Worm (Caenorhabditis elegans) whole organism, L4 larva: ENCODE measurements around the gene crn-5.
A peak's percentile ranks its signal among the peaks of the same experiment; 100 is the strongest.

Experiments used
- F10B5.3 ChIP-seq: sonication (generic microtip); optimal IDR thresholded peaks from 2 replicates; lab custom pipeline; 2016; ENCODE audit warnings: mild to moderate bottlenecking, missing genetic modification characterization, missing compliant biosample characterization
- F49E8.2 ChIP-seq: sonication (generic microtip); optimal IDR thresholded peaks from 2 replicates; lab custom pipeline; 2016; ENCODE audit warnings: missing compliant biosample characterization, mild to moderate bottlenecking, missing genetic modification characterization, borderline replicate concordance
- R02D3.7 ChIP-seq: fragments of 150-350 bp; sonication (generic microtip); optimal IDR thresholded peaks from 3 replicates; lab custom pipeline; 2014; ENCODE audit warnings: missing biosample characterization, missing genetic modification characterization
- T20F7.1 ChIP-seq: fragments of 200-800 bp; sonication (Bioruptor generic); optimal IDR thresholded peaks from 2 replicates; lab custom pipeline; 2018; ENCODE audit warnings: mild to moderate bottlenecking, missing genetic modification characterization, missing compliant biosample characterization
- T26A8.4 ChIP-seq: fragments of 200-800 bp; sonication (Bioruptor generic); IDR thresholded peaks from 2 replicates; pipeline ENCODE4 v1.3.6; 2022; ENCODE audit warnings: missing genetic modification characterization, missing compliant biosample characterization
- Y48G9A.11 ChIP-seq: fragments of 200-800 bp; sonication (Bioruptor generic); IDR thresholded peaks from 2 replicates; pipeline ENCODE4 v1.3.6; 2022; ENCODE audit warnings: missing genetic modification reagents, missing genetic modification characterization, missing compliant biosample characterization
- Y75B8A.6 ChIP-seq: fragments of 200-800 bp; sonication (Bioruptor generic); IDR thresholded peaks from 2 replicates; pipeline ENCODE4 v1.3.6; 2022; ENCODE audit warnings: missing genetic modification reagents, missing genetic modification characterization, missing compliant biosample characterization
- ZK337.2 ChIP-seq: fragments of 200-800 bp; sonication (Bioruptor generic); IDR thresholded peaks from 2 replicates; pipeline ENCODE4 v1.3.6; 2022; ENCODE audit warnings: missing genetic modification reagents, missing genetic modification characterization, missing compliant biosample characterization
- attf-4 ChIP-seq: sonication (generic microtip); optimal IDR thresholded peaks from 3 replicates; lab custom pipeline; 2017; ENCODE audit warnings: missing biosample characterization, missing genetic modification characterization
- ceh-20 ChIP-seq: fragments of 200-800 bp; sonication (Bioruptor generic); IDR thresholded peaks from 2 replicates; pipeline ENCODE4 v1.3.6; 2022; ENCODE audit warnings: missing genetic modification reagents, missing genetic modification characterization, missing compliant biosample characterization
- ces-1 ChIP-seq: fragments of 150-350 bp; sonication (generic microtip); optimal IDR thresholded peaks from 4 replicates; lab custom pipeline; 2014; ENCODE audit warnings: missing biosample characterization, missing genetic modification reagents, missing genetic modification characterization
- cey-2 ChIP-seq: sonication (generic microtip); optimal IDR thresholded peaks from 3 replicates; lab custom pipeline; 2017; ENCODE audit warnings: missing genetic modification characterization, mild to moderate bottlenecking, missing compliant biosample characterization, antibody characterized with exemption, borderline replicate concordance; ENCODE audit not compliant: insufficient read depth
- ctbp-1 ChIP-seq: fragments of 200-800 bp; sonication (Bioruptor generic); IDR thresholded peaks from 2 replicates; pipeline ENCODE4 v1.3.6; 2022; ENCODE audit warnings: missing genetic modification reagents, missing genetic modification characterization, missing compliant biosample characterization
- dmd-9 ChIP-seq: fragments of 200-800 bp; sonication (Bioruptor generic); IDR thresholded peaks from 2 replicates; pipeline ENCODE4 v1.3.6; 2022; ENCODE audit warnings: missing genetic modification reagents, missing genetic modification characterization, missing compliant biosample characterization
- dpl-1 ChIP-seq: fragments of 150-350 bp; optimal IDR thresholded peaks from 2 replicates; lab custom pipeline; 2014; ENCODE audit warnings: missing biosample characterization, missing genetic modification reagents, missing genetic modification characterization
- egl-43 ChIP-seq: fragments of 200-800 bp; sonication (Bioruptor generic); IDR thresholded peaks from 2 replicates; pipeline ENCODE4 v1.3.6; 2022; ENCODE audit warnings: missing genetic modification reagents, missing genetic modification characterization, missing compliant biosample characterization
- fos-1 ChIP-seq: fragments of 150-350 bp; optimal IDR thresholded peaks from 2 replicates; lab custom pipeline; 2014; ENCODE audit warnings: missing biosample characterization, missing genetic modification characterization
- hmg-1.1 ChIP-seq: fragments of 200-800 bp; sonication (Bioruptor generic); IDR thresholded peaks from 2 replicates; pipeline ENCODE4 v1.3.6; 2022; ENCODE audit warnings: missing genetic modification reagents, missing genetic modification characterization, missing compliant biosample characterization
- jun-1 ChIP-seq: fragments of 150-350 bp; optimal IDR thresholded peaks from 2 replicates; lab custom pipeline; 2014; ENCODE audit warnings: missing biosample characterization, missing genetic modification reagents, missing genetic modification characterization
- lim-7 ChIP-seq: fragments of 200-800 bp; sonication (Bioruptor generic); IDR thresholded peaks from 2 replicates; pipeline ENCODE4 v1.3.6; 2022; ENCODE audit warnings: missing genetic modification characterization, missing compliant biosample characterization
- lin-13 ChIP-seq: fragments of 150-350 bp; optimal IDR thresholded peaks from 2 replicates; lab custom pipeline; 2014; ENCODE audit warnings: missing biosample characterization, missing genetic modification reagents, missing genetic modification characterization
- lin-39 ChIP-seq: fragments of 150-350 bp; optimal IDR thresholded peaks from 2 replicates; lab custom pipeline; 2014; ENCODE audit warnings: missing biosample characterization, missing genetic modification reagents, missing genetic modification characterization
- lsy-2 ChIP-seq, 2 experiments: fragments of 150-350 bp in 1 of 2; sonication (generic microtip) in 1 of 2; optimal IDR thresholded peaks; 2 replicates each; lab custom pipeline; 2014 to 2017; ENCODE audit warnings: missing biosample characterization in 2 of 2, missing genetic modification characterization in 2 of 2
- mdl-1 ChIP-seq, 2 experiments: fragments of 150-350 bp in 1 of 2; sonication (generic microtip) in 1 of 2; optimal IDR thresholded peaks; 2 replicates each; lab custom pipeline; 2014 to 2017; ENCODE audit warnings: missing biosample characterization in 2 of 2, missing genetic modification characterization in 2 of 2
- mdt-29 ChIP-seq: fragments of 200-800 bp; sonication (Bioruptor generic); IDR thresholded peaks from 2 replicates; pipeline ENCODE4 v1.3.6; 2022; ENCODE audit warnings: missing genetic modification reagents, missing genetic modification characterization, missing compliant biosample characterization
- mes-2 ChIP-seq: sonication (generic microtip); optimal IDR thresholded peaks from 2 replicates; lab custom pipeline; 2016; ENCODE audit warnings: missing genotype, mild to moderate bottlenecking, missing genetic modification characterization, missing compliant biosample characterization; ENCODE audit not compliant: poor library complexity, severe bottlenecking
- mxl-3 ChIP-seq: fragments of 200-800 bp; sonication (Bioruptor generic); optimal IDR thresholded peaks from 2 replicates; lab custom pipeline; 2018; ENCODE audit warnings: mild to moderate bottlenecking, missing genetic modification characterization, missing compliant biosample characterization
- nhr-10 ChIP-seq: fragments of 150-350 bp; optimal IDR thresholded peaks from 2 replicates; lab custom pipeline; 2014; ENCODE audit warnings: missing biosample characterization, missing genetic modification characterization
- nhr-102 ChIP-seq: sonication (generic microtip); optimal IDR thresholded peaks from 2 replicates; lab custom pipeline; 2016; ENCODE audit warnings: mild to moderate bottlenecking, missing genetic modification characterization, moderate library complexity, missing compliant biosample characterization
- nhr-111 ChIP-seq: fragments of 200-800 bp; sonication (Bioruptor generic); optimal IDR thresholded peaks from 2 replicates; lab custom pipeline; 2018; ENCODE audit warnings: mild to moderate bottlenecking, missing genetic modification characterization, missing compliant biosample characterization
- nhr-28 ChIP-seq: fragments of 150-350 bp; optimal IDR thresholded peaks from 2 replicates; lab custom pipeline; 2014; ENCODE audit warnings: missing biosample characterization, missing genetic modification characterization
- pha-4 ChIP-seq, 2 experiments: fragments of 150-350 bp in 1 of 2; fragments of 200-800 bp in 1 of 2; sonication (Bioruptor generic) in 1 of 2; IDR thresholded peaks in 1 of 2; optimal IDR thresholded peaks in 1 of 2; 2 replicates each; pipeline versions ENCODE4 v1.3.6 to Lab custom; 2014 to 2022; ENCODE audit warnings: missing genetic modification characterization in 2 of 2, missing genetic modification reagents in 2 of 2, missing biosample characterization in 1 of 2, missing compliant biosample characterization in 1 of 2
- rbr-2 ChIP-seq: sonication (generic microtip); optimal IDR thresholded peaks from 2 replicates; lab custom pipeline; 2016; ENCODE audit warnings: missing genotype, missing genetic modification characterization, missing compliant biosample characterization
- sdz-12 ChIP-seq: fragments of 200-800 bp; sonication (Bioruptor generic); optimal IDR thresholded peaks from 2 replicates; lab custom pipeline; 2018; ENCODE audit warnings: mild to moderate bottlenecking, missing genetic modification characterization, missing compliant biosample characterization
- unc-62 ChIP-seq, 3 experiments: fragments of 150-350 bp in 1 of 3; sonication (generic microtip); optimal IDR thresholded peaks in 2 of 3; peaks in 1 of 3; 1 replicate in 1 of 3; 2 replicates in 2 of 3; lab custom pipeline; 2014 to 2017; ENCODE audit warnings: missing biosample characterization in 3 of 3, missing genetic modification characterization in 3 of 3, missing genetic modification reagents in 3 of 3, missing genotype in 1 of 3
- zag-1 ChIP-seq: fragments of 150-350 bp; optimal IDR thresholded peaks from 2 replicates; lab custom pipeline; 2014; ENCODE audit warnings: missing biosample characterization, missing genetic modification characterization
- zip-11 ChIP-seq: fragments of 200-800 bp; sonication (Bioruptor generic); IDR thresholded peaks from 2 replicates; pipeline ENCODE4 v1.3.6; 2022; ENCODE audit warnings: missing genetic modification characterization, missing compliant biosample characterization
- ztf-11 ChIP-seq: fragments of 150-350 bp; optimal IDR thresholded peaks from 2 replicates; lab custom pipeline; 2014; ENCODE audit warnings: missing biosample characterization, missing genetic modification characterization
- ztf-7 ChIP-seq: fragments of 150-350 bp; optimal IDR thresholded peaks from 2 replicates; lab custom pipeline; 2014; ENCODE audit warnings: missing biosample characterization, missing genetic modification characterization

The crn-5 gene

DNA sequence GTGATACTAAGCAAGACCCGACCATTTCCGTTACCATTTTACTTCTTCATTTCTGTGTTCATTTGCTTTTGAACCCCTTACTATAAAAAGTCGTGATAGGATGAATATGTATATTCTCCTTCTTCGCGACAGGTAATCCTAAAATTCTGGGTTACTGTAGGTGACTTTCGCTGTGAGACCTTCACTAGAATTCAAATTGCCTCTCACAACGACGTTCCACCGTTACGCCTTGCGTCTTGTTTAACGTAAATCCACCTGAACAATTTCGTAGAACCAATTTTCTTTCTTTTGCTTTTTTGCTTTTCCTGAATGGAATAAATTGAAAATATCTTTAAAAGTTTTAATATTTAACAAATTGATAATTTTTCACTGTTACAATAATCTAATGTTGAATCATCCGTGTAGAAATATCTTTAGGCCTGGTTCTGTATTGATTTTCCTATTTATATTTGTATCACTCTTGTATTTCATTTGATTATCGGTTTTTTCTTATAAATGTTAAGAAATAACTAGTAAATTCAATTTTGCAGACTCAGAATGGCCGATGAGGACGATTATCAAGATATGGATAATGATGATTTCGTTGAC lies 13.6 kb upstream of the crn-5 start, which contains the start of gene rpb-6:
Gene rpb-6 (plus strand): TSS at position 538 of the 588 bp plus-strand sequence.
- TF ChIP-seq ztf-7 (no peak), R02D3.7 (tag; lab: Kevin White, UChicago) (peak; percentile 51), ZK337.2 (GFP tag; lab: Robert Waterston, UW) (no peak), cey-2 (no peak), zag-1 (tag; lab: Kevin White, UChicago) (no peak), T20F7.1 (GFP tag; lab: Kevin White, UChicago) (peak; percentile 93), pha-4 (GFP tag; IDR thresholded peaks at IDR 0.05; lab: Robert Waterston, UW) (no peak), pha-4 (tag; optimal IDR thresholded peaks at IDR 0.05; lab: Kevin White, UChicago) (no peak), fos-1 (tag; lab: Kevin White, UChicago) (no peak), unc-62 (GFP tag; optimal IDR thresholded peaks at IDR 0.05 in 1 of 2; lab: Kevin White, UChicago) (no peak), unc-62 (tag; optimal IDR thresholded peaks at IDR 0.05; lab: Kevin White, UChicago) (no peak), mxl-3 (no peak), lsy-2 (tag; optimal IDR thresholded peaks at IDR 0.05; lab: Kevin White, UChicago) (peak in 1 of 2 experiments; percentile 76), Y48G9A.11 (GFP tag; lab: Robert Waterston, UW) (peak; percentile 95), mes-2 (tag; lab: Kevin White, UChicago) (peak; percentile 59), lin-13 (no peak), dpl-1 (GFP tag; lab: Kevin White, UChicago) (peak; percentile 74), dmd-9 (GFP tag; lab: Robert Waterston, UW) (no peak), jun-1 (tag; lab: Kevin White, UChicago) (no peak), attf-4 (tag; lab: Kevin White, UChicago) (no peak), ctbp-1 (GFP tag; lab: Robert Waterston, UW) (no peak)

- TF ChIP-seq nhr-28 (tag; lab: Kevin White, UChicago) (no peak), ztf-11 (tag; lab: Kevin White, UChicago) (no peak), mdl-1 (tag; optimal IDR thresholded peaks at IDR 0.05; lab: Kevin White, UChicago) (no peak), ces-1 (GFP tag; lab: Kevin White, UChicago) (no peak), nhr-10 (tag; lab: Kevin White, UChicago) (no peak), lim-7 (no peak), Y75B8A.6 (GFP tag; lab: Robert Waterston, UW) (no peak), nhr-102 (tag; lab: Kevin White, UChicago) (no peak), lin-39 (tag; lab: Kevin White, UChicago) (no peak)
Observed at ce11 chrII:10579655-10580054, 12.9 kb upstream of the crn-5 start, which contains the start of gene dohh-1. dohh-1 (plus strand) TSS chrII:10579955.

DNA sequence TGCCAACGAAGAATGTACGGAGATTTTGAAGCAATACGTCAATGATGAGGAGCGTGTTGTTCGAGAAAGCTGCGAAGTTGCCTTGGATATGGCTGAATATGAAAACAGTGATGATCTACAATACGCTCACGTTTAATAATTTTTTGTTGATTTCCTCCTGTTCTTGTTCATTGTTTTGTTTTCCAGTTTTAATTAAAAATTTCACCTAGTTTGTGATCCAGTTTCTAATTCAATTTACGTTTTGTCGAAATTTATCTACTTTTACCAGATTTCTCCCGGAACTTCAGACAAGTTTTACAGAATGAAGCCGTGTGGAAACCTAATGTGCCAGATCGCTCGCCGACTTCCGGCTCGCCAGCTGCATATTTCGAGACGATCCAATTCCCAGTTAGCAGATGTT lies 11.7 kb upstream of the crn-5 start, which contains the start of gene dap-3:
Gene dap-3 (plus strand): TSS at position 301 of the 400 bp plus-strand sequence.
- TF ChIP-seq egl-43 (GFP tag; lab: Robert Waterston, UW) = 0 out of 2 replicates have a peak, but pooled peaks have one; percentile 4
- TF ChIP-seq mdt-29 (GFP tag; lab: Robert Waterston, UW) = no peak

ce11 chrII:10582318-10582717 lies 10.2 kb upstream of the crn-5 start, which contains the start of gene mrps-22:
mrps-22 (plus strand) TSS chrII:10582618.
- TF ChIP-seq zip-11 (GFP tag; lab: Robert Waterston, UW) = no peak
- TF ChIP-seq rbr-2 (tag; lab: Kevin White, UChicago) = no peak
- TF ChIP-seq ztf-7 = no peak
- no peak for TF ChIP-seq T26A8.4 (GFP tag; lab: Robert Waterston, UW)
- no peak for TF ChIP-seq F49E8.2 (tag; lab: Kevin White, UChicago)
- no peak for TF ChIP-seq nhr-111 (GFP tag; lab: Kevin White, UChicago)
- no peak for TF ChIP-seq ceh-20 (GFP tag; lab: Robert Waterston, UW)
- no peak for TF ChIP-seq sdz-12 (GFP tag; lab: Kevin White, UChicago)
- TF ChIP-seq hmg-1.1 (GFP tag; lab: Robert Waterston, UW) = no peak
- no peak for TF ChIP-seq F10B5.3 (tag; lab: Kevin White, UChicago)
- TF ChIP-seq lim-7 = no peak
- no peak for TF ChIP-seq ZK337.2 (GFP tag; lab: Robert Waterston, UW)
- TF ChIP-seq fos-1 (tag; lab: Kevin White, UChicago) = no peak
